Worm (Caenorhabditis elegans) whole organism, young adult: ENCODE measurements around the gene R04B3.2.

Source experiments
- F55B11.4 ChIP-seq: sonication (generic microtip); optimal IDR thresholded peaks from 2 replicates; lab custom pipeline; 2016; ENCODE audit warnings: missing compliant biosample characterization, missing genetic modification characterization, borderline replicate concordance; ENCODE audit not compliant: insufficient read depth
- atf-7 ChIP-seq: sonication (generic microtip); optimal IDR thresholded peaks from 2 replicates; lab custom pipeline; 2017; ENCODE audit warnings: mild to moderate bottlenecking, missing genetic modification characterization, missing compliant biosample characterization
- die-1 ChIP-seq: sonication (generic microtip); optimal IDR thresholded peaks from 2 replicates; lab custom pipeline; 2016; ENCODE audit warnings: missing genotype, mild to moderate bottlenecking, missing genetic modification characterization, missing compliant biosample characterization
- nfya-1 ChIP-seq: sonication (generic microtip); optimal IDR thresholded peaks from 2 replicates; lab custom pipeline; 2017; ENCODE audit warnings: antibody characterized with exemption, missing compliant biosample characterization, missing genetic modification characterization, borderline replicate concordance; ENCODE audit not compliant: insufficient read depth
- pha-4 ChIP-seq: fragments of 150-350 bp; sonication (generic microtip); optimal IDR thresholded peaks from 2 replicates; lab custom pipeline; 2014; ENCODE audit warnings: missing biosample characterization, missing genetic modification reagents, missing genetic modification characterization
- sea-2 ChIP-seq: fragments of 200-800 bp; sonication (Bioruptor generic); IDR thresholded peaks from 2 replicates; pipeline ENCODE4 v1.3.6; 2022; ENCODE audit warnings: missing genetic modification characterization, missing compliant biosample characterization
- unc-130 ChIP-seq: sonication (generic microtip); optimal IDR thresholded peaks from 2 replicates; lab custom pipeline; 2016; ENCODE audit warnings: missing genetic modification reagents, missing genetic modification characterization, missing compliant biosample characterization

- TF ChIP-seq F55B11.4 (tag; lab: Kevin White, UChicago) = no peak
- no peak for TF ChIP-seq unc-130 (GFP tag; lab: Kevin White, UChicago)
- no peak for TF ChIP-seq pha-4
- TF ChIP-seq atf-7 (tag; lab: Kevin White, UChicago) = no peak
- no peak for TF ChIP-seq nfya-1 (tag; lab: Kevin White, UChicago)
- no peak for TF ChIP-seq die-1 (tag; lab: Kevin White, UChicago)
- TF ChIP-seq sea-2 (GFP tag; lab: Robert Waterston, UW) = no peak
Measured at ce11 chrX:2522658-2523057, 49.1 kb upstream of the R04B3.2 start.
